Worm (Caenorhabditis elegans): ENCODE measurements around the gene clec-183.

Gene clec-183

DNA sequence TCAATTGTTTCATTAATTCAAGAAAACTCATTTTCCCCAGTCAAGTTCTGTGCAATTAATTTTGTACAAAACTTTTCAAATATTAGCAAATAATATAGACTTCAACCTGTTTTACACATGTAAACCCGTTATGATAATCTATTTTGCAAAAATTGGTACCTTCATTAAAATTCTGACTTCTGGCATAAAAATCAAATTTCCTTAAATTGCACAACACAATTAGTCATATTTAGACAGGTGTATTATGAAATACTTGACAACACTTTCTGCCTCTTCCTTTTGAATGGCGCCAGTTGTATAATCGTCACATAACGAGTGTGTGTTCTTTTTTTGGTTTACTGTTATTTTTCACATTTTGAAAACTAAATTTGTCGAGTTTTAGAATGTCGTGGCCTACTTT lies 43.3 kb downstream of the clec-183 start, which contains the start of gene fbxc-58:
Gene fbxc-58 (plus strand): TSS at position 383 of the 400 bp plus-strand sequence.
- TF ChIP-seq T22C8.4 (GFP tag; IDR thresholded peaks at IDR 0.05), result no peak
- TF ChIP-seq cog-1 (tag; optimal IDR thresholded peaks at IDR 0.05), result no peak
- no peak for TF ChIP-seq ref-1 (GFP tag; conservative IDR thresholded peaks at IDR 0.05)
- TF ChIP-seq klf-2 (GFP tag; conservative IDR thresholded peaks at IDR 0.05), result no peak
- no peak for TF ChIP-seq ztf-29 (GFP tag; IDR thresholded peaks at IDR 0.05)
- no peak for TF ChIP-seq flt-1 (GFP tag; IDR thresholded peaks at IDR 0.05)
- no peak for TF ChIP-seq med-1 (GFP tag; optimal IDR thresholded peaks at IDR 0.05; ENCODE audit: insufficient read depth)
- TF ChIP-seq tab-1 (GFP tag; IDR thresholded peaks at IDR 0.05), result no peak
- TF ChIP-seq ztf-23 (GFP tag; IDR thresholded peaks at IDR 0.05), result no peak

DNA sequence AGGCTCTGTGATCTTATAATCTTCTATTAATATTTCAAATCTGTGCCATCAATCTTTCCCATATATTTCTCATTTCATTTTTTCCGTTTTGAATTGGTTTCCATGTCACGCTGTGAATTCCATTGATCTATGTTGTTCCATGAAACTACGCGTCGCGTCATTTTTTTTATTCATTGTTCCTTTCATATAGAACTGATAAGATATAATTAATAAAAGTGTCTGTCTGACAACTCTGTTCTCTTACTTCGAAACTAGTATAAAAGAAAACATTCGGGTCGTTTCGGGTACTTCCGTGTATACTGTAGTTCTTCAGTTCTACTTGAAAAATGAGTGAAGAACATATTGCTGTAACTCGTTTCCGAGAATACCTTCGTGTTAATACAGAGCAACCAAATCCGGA lies 46.7 kb downstream of the clec-183 start, which contains the start of gene C10C5.3:
Gene C10C5.3 (plus strand): TSS at position 301 of the 400 bp plus-strand sequence.
- TF ChIP-seq ztf-23 (GFP tag; IDR thresholded peaks at IDR 0.05), result no peak
- no peak for TF ChIP-seq T22C8.4 (GFP tag; IDR thresholded peaks at IDR 0.05)
- no peak for TF ChIP-seq klf-2 (GFP tag; conservative IDR thresholded peaks at IDR 0.05)
- no peak for TF ChIP-seq tab-1 (GFP tag; IDR thresholded peaks at IDR 0.05)
- TF ChIP-seq cog-1 (tag; optimal IDR thresholded peaks at IDR 0.05), result no peak
- no peak for TF ChIP-seq ztf-29 (GFP tag; IDR thresholded peaks at IDR 0.05)
- no peak for TF ChIP-seq flt-1 (GFP tag; IDR thresholded peaks at IDR 0.05)
- no peak for TF ChIP-seq ref-1 (GFP tag; conservative IDR thresholded peaks at IDR 0.05)
- TF ChIP-seq med-1 (GFP tag; optimal IDR thresholded peaks at IDR 0.05; ENCODE audit: insufficient read depth), result no peak

DNA sequence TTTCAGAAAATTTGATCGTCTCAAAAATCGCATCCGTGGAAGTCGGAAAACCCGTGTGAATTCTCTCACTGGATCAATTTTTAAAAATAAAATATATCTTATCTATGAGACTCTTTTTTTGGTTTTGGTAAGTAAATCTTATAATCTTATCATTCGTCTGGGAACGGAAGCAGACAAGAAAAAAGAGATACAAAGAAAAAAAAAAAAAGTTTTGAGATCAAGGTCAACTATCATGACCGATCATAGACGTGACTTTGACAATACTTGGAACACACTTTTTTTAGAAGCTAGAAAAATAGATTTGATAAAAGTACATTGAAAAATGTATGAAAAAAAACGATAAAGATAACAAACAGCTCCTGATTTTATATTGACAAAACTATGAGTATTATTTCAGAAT lies 48.7 kb downstream of the clec-183 start:
- no peak for TF ChIP-seq med-1 (GFP tag; optimal IDR thresholded peaks at IDR 0.05; ENCODE audit: insufficient read depth)
- no peak for TF ChIP-seq flt-1 (GFP tag; IDR thresholded peaks at IDR 0.05)
- no peak for TF ChIP-seq T22C8.4 (GFP tag; IDR thresholded peaks at IDR 0.05)
- no peak for TF ChIP-seq ztf-29 (GFP tag; IDR thresholded peaks at IDR 0.05)
- TF ChIP-seq cog-1 (tag; optimal IDR thresholded peaks at IDR 0.05), result no peak
- TF ChIP-seq ref-1 (GFP tag; conservative IDR thresholded peaks at IDR 0.05), result no peak
- TF ChIP-seq tab-1 (GFP tag; IDR thresholded peaks at IDR 0.05), result no peak
- TF ChIP-seq ztf-23 (GFP tag; IDR thresholded peaks at IDR 0.05), result no peak

DNA sequence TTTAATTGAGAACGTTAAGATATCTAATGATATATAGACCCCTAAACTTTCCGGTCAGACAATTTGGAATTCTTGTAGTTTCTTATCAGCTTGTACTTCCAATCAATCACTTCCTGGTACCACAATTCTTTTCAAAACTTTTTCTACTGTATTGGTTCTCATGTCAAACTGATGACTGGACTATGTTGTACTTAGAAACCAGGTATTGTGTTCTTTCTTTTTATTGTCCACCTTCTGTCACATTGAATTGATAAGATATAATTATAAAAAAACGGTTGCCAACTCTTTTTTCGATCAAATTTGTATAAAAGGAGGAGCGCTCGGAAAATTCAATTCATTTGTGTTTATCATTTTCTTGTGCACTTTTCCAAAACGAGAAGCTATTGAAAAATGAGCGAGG lies 50.5 kb downstream of the clec-183 start, which contains the start of gene C10C5.4:
Gene C10C5.4 (plus strand): TSS at position 281 of the 400 bp plus-strand sequence.
- no peak for TF ChIP-seq T22C8.4 (GFP tag; IDR thresholded peaks at IDR 0.05)
- TF ChIP-seq med-1 (GFP tag; optimal IDR thresholded peaks at IDR 0.05; ENCODE audit: insufficient read depth), result no peak
- TF ChIP-seq cog-1 (tag; optimal IDR thresholded peaks at IDR 0.05), result no peak
- TF ChIP-seq tab-1 (GFP tag; IDR thresholded peaks at IDR 0.05), result no peak
- TF ChIP-seq klf-2 (GFP tag; conservative IDR thresholded peaks at IDR 0.05), result no peak
- TF ChIP-seq ref-1 (GFP tag; conservative IDR thresholded peaks at IDR 0.05), result no peak
- TF ChIP-seq ztf-29 (GFP tag; IDR thresholded peaks at IDR 0.05), result no peak
- TF ChIP-seq ztf-23 (GFP tag; IDR thresholded peaks at IDR 0.05), result no peak
- no peak for TF ChIP-seq flt-1 (GFP tag; IDR thresholded peaks at IDR 0.05)

All from whole organism, midembryonic.